Worm (Caenorhabditis elegans) whole organism, young adult: Measurements from ENCODE around the gene C40A11.2.

ENCODE experiments used
- Y67H2A.10 ChIP-seq: fragments of 200-800 bp; sonication (Bioruptor generic); conservative IDR thresholded peaks from 2 replicates; pipeline ENCODE4 v1.3.6; 2022; ENCODE audit warnings: missing genetic modification reagents, missing genetic modification characterization, missing compliant biosample characterization
- dpff-1 ChIP-seq: sonication (generic microtip); optimal IDR thresholded peaks from 2 replicates; lab custom pipeline; 2017; ENCODE audit warnings: mild to moderate bottlenecking, missing genetic modification characterization, missing compliant biosample characterization
- ets-4 ChIP-seq: fragments of 200-800 bp; sonication (Bioruptor generic); optimal IDR thresholded peaks from 2 replicates; lab custom pipeline; 2018; ENCODE audit warnings: mild to moderate bottlenecking, missing genetic modification characterization, missing compliant biosample characterization
- madf-10 ChIP-seq: sonication (generic microtip); optimal IDR thresholded peaks from 2 replicates; lab custom pipeline; 2016; ENCODE audit warnings: mild to moderate bottlenecking, missing genetic modification characterization, missing compliant biosample characterization
- pha-4 ChIP-seq: fragments of 150-350 bp; sonication (generic microtip); optimal IDR thresholded peaks from 2 replicates; lab custom pipeline; 2014; ENCODE audit warnings: missing biosample characterization, missing genetic modification reagents, missing genetic modification characterization
- repo-1 ChIP-seq: sonication (generic microtip); optimal IDR thresholded peaks from 2 replicates; lab custom pipeline; 2017; ENCODE audit warnings: mild to moderate bottlenecking, missing genetic modification characterization, missing compliant biosample characterization
- snpc-3.4 ChIP-seq: sonication (generic microtip); optimal IDR thresholded peaks from 2 replicates; lab custom pipeline; 2017; ENCODE audit warnings: missing genetic modification characterization, mild to moderate bottlenecking, missing compliant biosample characterization, antibody characterized with exemption, moderate library complexity, missing genotype, missing genetic modification reagents
- snpc-4 ChIP-seq, 5 experiments: fragments of 150-350 bp in 1 of 5; sonication (generic microtip) in 4 of 5; optimal IDR thresholded peaks; 2 replicates each; lab custom pipeline; 2014 to 2018; ENCODE audit warnings: missing genetic modification characterization in 5 of 5, missing biosample characterization in 3 of 5, antibody characterized with exemption in 2 of 5, mild to moderate bottlenecking in 2 of 5, missing compliant biosample characterization in 2 of 5, missing genotype in 2 of 5, moderate library complexity in 2 of 5, missing genetic modification reagents in 1 of 5

- TF ChIP-seq pha-4 (tag; lab: Kevin White, UChicago) (no peak), madf-10 (no peak), Y67H2A.10 (GFP tag; lab: Robert Waterston, UW) (no peak), repo-1 (tag; lab: Kevin White, UChicago) (no peak), ets-4 (GFP tag; lab: Kevin White, UChicago) (no peak), snpc-4 (GFP tag; optimal IDR thresholded peaks at IDR 0.05; lab: Kevin White, UChicago) (no peak), snpc-4 (tag; optimal IDR thresholded peaks at IDR 0.05; lab: Kevin White, UChicago) (no peak), dpff-1 (tag; lab: Kevin White, UChicago) (no peak), snpc-3.4 (tag; lab: Kevin White, UChicago) (no peak)
Measured at ce11 chrII:2189357-2189756, 42.6 kb downstream of the C40A11.2 start, which contains the start of gene mtq-2.
